Fruit fly (Drosophila melanogaster) whole organism, adult: Measurements from ENCODE around the gene CG9692.

Experiments
- CG11617 ChIP-seq: fragments of 200-800 bp; sonication (Bioruptor generic); optimal IDR thresholded peaks from 2 replicates; lab custom pipeline; 2017; ENCODE audit warnings: mild to moderate bottlenecking, missing biosample characterization, missing genetic modification reagents, missing genetic modification characterization
- CG14711 ChIP-seq: fragments of 200-800 bp; sonication (Bioruptor generic); optimal IDR thresholded peaks from 2 replicates; lab custom pipeline; 2018; ENCODE audit warnings: missing biosample characterization, mild to moderate bottlenecking, missing genetic modification characterization, moderate library complexity
- CG1620 ChIP-seq: fragments of 200-800 bp; sonication (Bioruptor generic); optimal IDR thresholded peaks from 2 replicates; lab custom pipeline; 2016; ENCODE audit warnings: missing biosample characterization, missing genetic modification characterization
- CG33017 ChIP-seq: fragments of 200-800 bp; sonication (Bioruptor generic); optimal IDR thresholded peaks from 2 replicates; lab custom pipeline; 2018; ENCODE audit warnings: missing biosample characterization, mild to moderate bottlenecking, missing genetic modification characterization, moderate library complexity
- CG7045 ChIP-seq: fragments of 200-800 bp; sonication (Bioruptor generic); optimal IDR thresholded peaks from 2 replicates; lab custom pipeline; 2017; ENCODE audit warnings: missing biosample characterization, mild to moderate bottlenecking, missing genetic modification characterization
- CG7101 ChIP-seq: fragments of 200-800 bp; sonication (Bioruptor generic); optimal IDR thresholded peaks from 2 replicates; lab custom pipeline; 2018; ENCODE audit warnings: missing biosample characterization, mild to moderate bottlenecking, missing genetic modification characterization, moderate library complexity
- Clk ChIP-seq: fragments of 200-800 bp; sonication (Bioruptor generic); optimal IDR thresholded peaks from 2 replicates; lab custom pipeline; 2017; ENCODE audit warnings: missing biosample characterization, missing genetic modification characterization
- Hr96 ChIP-seq: fragments of 200-800 bp; sonication (Bioruptor generic); optimal IDR thresholded peaks from 2 replicates; lab custom pipeline; 2016; ENCODE audit warnings: missing biosample characterization, missing genetic modification characterization
- bab1 ChIP-seq: fragments of 200-800 bp; sonication (Bioruptor generic); optimal IDR thresholded peaks from 3 replicates; lab custom pipeline; 2019; ENCODE audit warnings: missing biosample characterization, mild to moderate bottlenecking, missing genetic modification characterization, moderate library complexity
- cic ChIP-seq: fragments of 200-800 bp; sonication (Bioruptor generic); optimal IDR thresholded peaks from 2 replicates; lab custom pipeline; 2017; ENCODE audit warnings: missing biosample characterization, mild to moderate bottlenecking, missing genetic modification characterization, moderate library complexity
- cnc ChIP-seq, 2 experiments: fragments of >200 bp; optimal IDR thresholded peaks; 2 replicates each; lab custom pipeline; 2017
- kay ChIP-seq: fragments of 200-800 bp; sonication (Bioruptor generic); peaks from one replicate; lab custom pipeline; 2016; ENCODE audit warnings: missing biosample characterization, missing genetic modification characterization, borderline replicate concordance
- ovo ChIP-seq: fragments of 200-800 bp; sonication (Bioruptor generic); optimal IDR thresholded peaks from 2 replicates; lab custom pipeline; 2016; ENCODE audit warnings: missing biosample characterization, missing genetic modification characterization
- tj ChIP-seq: fragments of 200-800 bp; sonication (Bioruptor generic); optimal IDR thresholded peaks from 3 replicates; lab custom pipeline; 2017; ENCODE audit warnings: missing biosample characterization, mild to moderate bottlenecking, missing genetic modification characterization, moderate library complexity

DNA sequence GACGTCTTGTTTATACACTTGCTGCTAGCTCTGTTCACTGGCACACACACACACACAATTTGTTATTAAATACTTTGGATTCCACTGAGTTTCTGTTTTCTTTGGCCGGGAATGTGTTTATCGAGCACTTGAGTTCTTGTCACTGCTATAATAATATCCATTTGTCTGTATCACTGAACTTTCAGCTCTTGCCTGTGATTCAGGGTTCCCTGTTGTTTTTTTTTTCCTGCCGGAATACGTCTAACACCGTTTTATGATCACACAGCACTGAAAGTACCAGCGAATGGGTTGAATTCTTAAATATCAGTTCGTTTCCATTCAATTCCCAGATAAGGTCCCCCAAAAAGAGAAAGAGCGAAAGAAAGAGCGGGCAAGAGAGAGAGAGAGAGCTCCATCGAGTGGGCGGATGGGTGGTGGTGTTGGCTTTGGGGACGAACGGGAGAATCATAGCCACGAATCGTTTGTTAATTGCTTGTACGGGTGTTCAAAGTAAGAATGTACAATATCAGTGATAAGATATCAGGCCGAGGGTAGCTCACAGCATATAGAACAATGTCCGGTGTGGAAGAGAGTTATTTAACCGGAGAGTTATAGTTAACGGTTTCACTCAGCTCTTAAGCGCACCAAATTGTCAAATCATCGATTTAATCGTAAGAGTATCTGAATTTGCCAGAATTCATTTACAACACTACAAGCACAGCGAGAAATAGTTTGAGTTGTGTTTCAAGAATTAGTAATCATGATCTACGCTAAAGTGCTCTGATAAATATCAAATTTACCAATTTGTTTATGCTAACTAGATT is 36.9 kb upstream of the CG9692 start, which contains the start of gene Galphaf:
- no peak for TF ChIP-seq Clk (GFP tag; lab: Kevin White, UChicago)
- TF ChIP-seq CG7101 (tag; lab: Kevin White, UChicago), result no peak
- TF ChIP-seq bab1, result no peak
- TF ChIP-seq CG11617 (GFP tag; lab: Kevin White, UChicago), result no peak
- TF ChIP-seq CG1620, result no peak
- no peak for TF ChIP-seq cnc (optimal IDR thresholded peaks at IDR 0.05; lab: Kevin White, UChicago)
- TF ChIP-seq ovo (GFP tag; lab: Kevin White, UChicago), result no peak
- TF ChIP-seq CG33017, result peak; percentile 16
- TF ChIP-seq CG14711 (tag; lab: Kevin White, UChicago), result no peak
- no peak for TF ChIP-seq CG7045
- TF ChIP-seq tj, result no peak
- TF ChIP-seq kay (GFP tag; lab: Kevin White, UChicago), result peak; percentile 40
- no peak for TF ChIP-seq Hr96 (GFP tag; lab: Kevin White, UChicago)
- peak; percentile 37 for TF ChIP-seq cic (GFP tag; lab: Kevin White, UChicago)
